Worm (Caenorhabditis elegans) whole organism, young adult: ENCODE results near the gene hlh-15.

Experiments
- C06A6.2 ChIP-seq: fragments of 200-800 bp; sonication (Bioruptor generic); conservative IDR thresholded peaks from 2 replicates; pipeline ENCODE4 v1.3.6; 2022; ENCODE audit warnings: missing genetic modification characterization, missing compliant biosample characterization
- C17E4.6 ChIP-seq: fragments of 200-800 bp; sonication (Bioruptor generic); IDR thresholded peaks from 2 replicates; pipeline ENCODE4 v1.3.6; 2022; ENCODE audit warnings: missing genetic modification reagents, missing genetic modification characterization, missing compliant biosample characterization
- F10E7.11 ChIP-seq: sonication (generic microtip); optimal IDR thresholded peaks from 2 replicates; lab custom pipeline; 2017; ENCODE audit warnings: mild to moderate bottlenecking, missing genetic modification characterization, moderate library complexity, missing compliant biosample characterization
- F39B2.1 ChIP-seq: fragments of 200-800 bp; sonication (Bioruptor generic); IDR thresholded peaks from 2 replicates; pipeline ENCODE4 v1.3.6; 2022; ENCODE audit warnings: missing genetic modification reagents, missing genetic modification characterization, missing compliant biosample characterization
- F55B11.4 ChIP-seq: sonication (generic microtip); optimal IDR thresholded peaks from 2 replicates; lab custom pipeline; 2016; ENCODE audit warnings: missing compliant biosample characterization, missing genetic modification characterization, borderline replicate concordance; ENCODE audit not compliant: insufficient read depth
- Y53F4B.3 ChIP-seq: fragments of 200-800 bp; sonication (Bioruptor generic); IDR thresholded peaks from 2 replicates; pipeline ENCODE4 v1.3.6; 2022; ENCODE audit warnings: missing genetic modification reagents, missing genetic modification characterization, missing compliant biosample characterization
- aptf-2 ChIP-seq: fragments of 200-800 bp; sonication (Bioruptor generic); conservative IDR thresholded peaks from 2 replicates; pipeline ENCODE4 v1.3.6; 2022; ENCODE audit warnings: missing genetic modification reagents, missing genetic modification characterization, missing compliant biosample characterization
- attf-3 ChIP-seq: fragments of 200-800 bp; sonication (Bioruptor generic); conservative IDR thresholded peaks from 2 replicates; pipeline ENCODE4 v1.3.6; 2022; ENCODE audit warnings: missing genetic modification reagents, missing genetic modification characterization, missing compliant biosample characterization
- attf-6 ChIP-seq: fragments of 200-800 bp; sonication (Bioruptor generic); IDR thresholded peaks from 2 replicates; pipeline ENCODE4 v1.3.6; 2022; ENCODE audit warnings: missing genetic modification reagents, missing genetic modification characterization, missing compliant biosample characterization
- bed-1 ChIP-seq: fragments of 200-800 bp; sonication (Bioruptor generic); IDR thresholded peaks from 2 replicates; pipeline ENCODE4 v1.3.6; 2022; ENCODE audit warnings: missing genetic modification reagents, missing genetic modification characterization, missing compliant biosample characterization
- ceh-27 ChIP-seq: fragments of 200-800 bp; sonication (Bioruptor generic); optimal IDR thresholded peaks from 2 replicates; lab custom pipeline; 2018; ENCODE audit warnings: mild to moderate bottlenecking, missing genetic modification characterization, moderate library complexity, missing compliant biosample characterization
- ceh-58 ChIP-seq: fragments of 200-800 bp; sonication (Bioruptor generic); IDR thresholded peaks from 2 replicates; pipeline ENCODE4 v1.3.6; 2022; ENCODE audit warnings: missing genetic modification characterization, missing compliant biosample characterization
- chd-7 ChIP-seq: sonication (generic microtip); optimal IDR thresholded peaks from 2 replicates; lab custom pipeline; 2016; ENCODE audit warnings: mild to moderate bottlenecking, missing genetic modification characterization, moderate library complexity, missing compliant biosample characterization
- dox-1 ChIP-seq: fragments of 200-800 bp; sonication (Bioruptor generic); IDR thresholded peaks from 2 replicates; pipeline ENCODE4 v1.3.6; 2022; ENCODE audit warnings: missing genetic modification reagents, missing genetic modification characterization, missing compliant biosample characterization
- egl-44 ChIP-seq: fragments of 200-800 bp; sonication (Bioruptor generic); IDR thresholded peaks from 2 replicates; pipeline ENCODE4 v1.3.6; 2022; ENCODE audit warnings: missing genetic modification reagents, missing genetic modification characterization, missing compliant biosample characterization
- hlh-12 ChIP-seq: sonication (generic microtip); optimal IDR thresholded peaks from 2 replicates; lab custom pipeline; 2016; ENCODE audit warnings: missing genetic modification characterization, missing compliant biosample characterization
- hlh-26 ChIP-seq: fragments of 200-800 bp; sonication (Bioruptor generic); conservative IDR thresholded peaks from 2 replicates; pipeline ENCODE4 v1.3.6; 2022; ENCODE audit warnings: missing genetic modification reagents, missing genetic modification characterization, missing compliant biosample characterization
- hmg-1.2 ChIP-seq: fragments of 200-800 bp; sonication (Bioruptor generic); IDR thresholded peaks from 2 replicates; pipeline ENCODE4 v1.3.6; 2022; ENCODE audit warnings: missing genetic modification reagents, missing genetic modification characterization, missing compliant biosample characterization
- lin-54 ChIP-seq: fragments of 200-800 bp; sonication (Bioruptor generic); optimal IDR thresholded peaks from 2 replicates; lab custom pipeline; 2018; ENCODE audit warnings: mild to moderate bottlenecking, missing genetic modification characterization, missing compliant biosample characterization
- mcd-1 ChIP-seq: fragments of 200-800 bp; sonication (Bioruptor generic); IDR thresholded peaks from 2 replicates; pipeline ENCODE4 v1.3.6; 2022; ENCODE audit warnings: missing genetic modification reagents, missing genetic modification characterization, missing compliant biosample characterization
- pbrm-1 ChIP-seq: fragments of 200-800 bp; sonication (Bioruptor generic); IDR thresholded peaks from 2 replicates; pipeline ENCODE4 v1.3.6; 2022; ENCODE audit warnings: missing genetic modification reagents, missing genetic modification characterization, missing compliant biosample characterization
- rcor-1 ChIP-seq: fragments of 200-800 bp; sonication (Bioruptor generic); IDR thresholded peaks from 2 replicates; pipeline ENCODE4 v1.3.6; 2022; ENCODE audit warnings: missing genetic modification reagents, missing genetic modification characterization, missing compliant biosample characterization
- rpc-1 ChIP-seq, 2 experiments: fragments of 150-350 bp in 1 of 2; sonication (generic microtip) in 1 of 2; optimal IDR thresholded peaks; 2 replicates each; lab custom pipeline; 2014 to 2018; ENCODE audit warnings: missing biosample characterization in 1 of 2, missing genetic modification characterization in 1 of 2, missing genetic modification reagents in 1 of 2, missing genotype in 1 of 2
- snpc-1.3 ChIP-seq: sonication (generic microtip); optimal IDR thresholded peaks from 2 replicates; lab custom pipeline; 2017; ENCODE audit warnings: missing genetic modification characterization, mild to moderate bottlenecking, missing compliant biosample characterization, antibody characterized with exemption, moderate library complexity, missing genotype, missing genetic modification reagents; ENCODE audit not compliant: insufficient read depth
- snpc-3.4 ChIP-seq: sonication (generic microtip); optimal IDR thresholded peaks from 2 replicates; lab custom pipeline; 2017; ENCODE audit warnings: missing genetic modification characterization, mild to moderate bottlenecking, missing compliant biosample characterization, antibody characterized with exemption, moderate library complexity, missing genotype, missing genetic modification reagents
- snpc-4 ChIP-seq, 5 experiments: fragments of 150-350 bp in 1 of 5; sonication (generic microtip) in 4 of 5; optimal IDR thresholded peaks; 2 replicates each; lab custom pipeline; 2014 to 2018; ENCODE audit warnings: missing genetic modification characterization in 5 of 5, missing biosample characterization in 3 of 5, antibody characterized with exemption in 2 of 5, mild to moderate bottlenecking in 2 of 5, missing compliant biosample characterization in 2 of 5, missing genotype in 2 of 5, moderate library complexity in 2 of 5, missing genetic modification reagents in 1 of 5
- tbx-9 ChIP-seq: sonication (generic microtip); optimal IDR thresholded peaks from 2 replicates; lab custom pipeline; 2016; ENCODE audit warnings: borderline replicate concordance, missing genetic modification characterization, inconsistent platforms, missing compliant biosample characterization
- zfh-2 ChIP-seq: fragments of 200-800 bp; sonication (Bioruptor generic); conservative IDR thresholded peaks from 2 replicates; pipeline ENCODE4 v1.3.6; 2022; ENCODE audit warnings: missing genetic modification reagents, missing genetic modification characterization, missing compliant biosample characterization
- ztf-25 ChIP-seq: fragments of 200-800 bp; sonication (Bioruptor generic); IDR thresholded peaks from 2 replicates; pipeline ENCODE4 v1.3.6; 2022; ENCODE audit warnings: missing genetic modification reagents, missing genetic modification characterization, missing compliant biosample characterization
- ztf-26 ChIP-seq: sonication (generic microtip); optimal IDR thresholded peaks from 2 replicates; lab custom pipeline; 2017; ENCODE audit warnings: missing genetic modification characterization, missing compliant biosample characterization
- ztf-6 ChIP-seq: fragments of 200-800 bp; sonication (Bioruptor generic); IDR thresholded peaks from 2 replicates; pipeline ENCODE4 v1.3.6; 2022; ENCODE audit warnings: missing genetic modification reagents, missing genetic modification characterization, missing compliant biosample characterization

hlh-15 gene

ce11 chrX:2364703-2365299, 48.4 kb downstream of the hlh-15 start (continued):
- TF ChIP-seq F39B2.1 (GFP tag; lab: Robert Waterston, UW) (no peak), pbrm-1 (GFP tag; lab: Robert Waterston, UW) (peak; percentile 82), hlh-26 (GFP tag; lab: Robert Waterston, UW) (no peak), ztf-25 (no peak), rcor-1 (GFP tag; lab: Robert Waterston, UW) (peak; percentile 59; the same call in 1 of the 2 replicates), ceh-58 (GFP tag; lab: Robert Waterston, UW) (no peak), C06A6.2 (GFP tag; lab: Robert Waterston, UW) (peak; percentile 83), dox-1 (GFP tag; lab: Robert Waterston, UW) (peak; percentile 86), egl-44 (GFP tag; lab: Robert Waterston, UW) (0 out of 2 replicates have a peak, but pooled peaks have one; percentile 60), lin-54 (GFP tag; lab: Kevin White, UChicago) (peak; percentile 76), attf-3 (GFP tag; lab: Robert Waterston, UW) (no peak), zfh-2 (GFP tag; lab: Robert Waterston, UW) (no peak), bed-1 (no peak), snpc-3.4 (tag; lab: Kevin White, UChicago) (peak; percentile 18), Y53F4B.3 (GFP tag; lab: Robert Waterston, UW) (no peak), snpc-4 (GFP tag; optimal IDR thresholded peaks at IDR 0.05; lab: Kevin White, UChicago) (no peak), snpc-4 (tag; optimal IDR thresholded peaks at IDR 0.05; lab: Kevin White, UChicago) (peak in 3 of 4 experiments; percentile 56 to 68 (median 67)), ztf-26 (tag; lab: Kevin White, UChicago) (peak; percentile 98), F10E7.11 (peak; percentile 1), hlh-12 (tag; lab: Kevin White, UChicago) (no peak), rpc-1 (optimal IDR thresholded peaks at IDR 0.05; lab: Kevin White, UChicago) (no peak), rpc-1 (tag; optimal IDR thresholded peaks at IDR 0.05; lab: Kevin White, UChicago) (no peak), C17E4.6 (GFP tag; lab: Robert Waterston, UW) (no peak), chd-7 (tag; lab: Kevin White, UChicago) (peak; percentile 9), snpc-1.3 (no peak), ztf-6 (GFP tag; lab: Robert Waterston, UW) (no peak), tbx-9 (tag; lab: Kevin White, UChicago) (no peak), F55B11.4 (tag; lab: Kevin White, UChicago) (no peak), attf-6 (GFP tag; lab: Robert Waterston, UW) (no peak), mcd-1 (peak; percentile 61; the same call in 1 of the 2 replicates), aptf-2 (GFP tag; lab: Robert Waterston, UW) (no peak), hmg-1.2 (GFP tag; lab: Robert Waterston, UW) (peak; percentile 66; the same call in 1 of the 2 replicates), ceh-27 (GFP tag; lab: Kevin White, UChicago) (peak; percentile 67)
- TF ChIP-seq, all 124 proteins: peak for 49
